Fruit fly (Drosophila melanogaster): ENCODE data around the gene Prdm13.

dm6 chr3L:6139924-6140574, 22.9 kb upstream of the Prdm13 start, which contains the start of gene Cpr65Av:
- TF ChIP-seq insv (optimal IDR thresholded peaks at IDR 0.05) (no peak), Sin3A (optimal IDR thresholded peaks at IDR 0.05) (no peak), ttk (optimal IDR thresholded peaks at IDR 0.05) (no peak), h (optimal IDR thresholded peaks at IDR 0.05) (no peak)

Measured in Kc167 (cell line).